Worm (Caenorhabditis elegans) whole organism, early embryonic: ENCODE data around the gene vps-60.

ENCODE experiments used
- B0310.2 ChIP-seq: sonication (generic microtip); optimal IDR thresholded peaks from 2 replicates; lab custom pipeline; 2016; ENCODE audit warnings: mild to moderate bottlenecking, missing genetic modification characterization, missing compliant biosample characterization
- F13C5.2 ChIP-seq: sonication (generic microtip); optimal IDR thresholded peaks from 2 replicates; lab custom pipeline; 2017; ENCODE audit warnings: mild to moderate bottlenecking, missing genetic modification characterization, inconsistent platforms, missing compliant biosample characterization
- aly-1 ChIP-seq: sonication (generic microtip); optimal IDR thresholded peaks from 2 replicates; lab custom pipeline; 2016; ENCODE audit warnings: missing genetic modification characterization, missing compliant biosample characterization
- ama-1 ChIP-seq: fragments of 150-350 bp; optimal IDR thresholded peaks from 2 replicates; lab custom pipeline; 2014
- ceh-13 ChIP-seq: fragments of 200-800 bp; sonication (Bioruptor generic); optimal IDR thresholded peaks from 2 replicates; lab custom pipeline; 2018; ENCODE audit warnings: mild to moderate bottlenecking, missing genetic modification characterization, missing compliant biosample characterization
- ceh-36 ChIP-seq: sonication (generic microtip); optimal IDR thresholded peaks from 2 replicates; lab custom pipeline; 2016; ENCODE audit warnings: missing genetic modification characterization, inconsistent platforms, missing compliant biosample characterization
- ets-7 ChIP-seq: sonication (generic microtip); optimal IDR thresholded peaks from 2 replicates; lab custom pipeline; 2016; ENCODE audit warnings: missing genotype, missing genetic modification characterization, missing compliant biosample characterization
- flt-1 ChIP-seq: fragments of 200-800 bp; sonication (Bioruptor generic); IDR thresholded peaks from 2 replicates; pipeline ENCODE4 v1.3.6; 2022; ENCODE audit warnings: missing genetic modification characterization, missing compliant biosample characterization
- hmbx-1 ChIP-seq: sonication (generic microtip); optimal IDR thresholded peaks from 2 replicates; lab custom pipeline; 2016; ENCODE audit warnings: mild to moderate bottlenecking, missing genetic modification characterization, missing compliant biosample characterization
- hmg-4 ChIP-seq: fragments of 200-800 bp; sonication (Bioruptor generic); optimal IDR thresholded peaks from 2 replicates; lab custom pipeline; 2018; ENCODE audit warnings: mild to moderate bottlenecking, missing genetic modification characterization, missing compliant biosample characterization
- hnd-1 ChIP-seq: sonication (generic microtip); optimal IDR thresholded peaks from 2 replicates; lab custom pipeline; 2016; ENCODE audit warnings: missing genetic modification characterization, missing compliant biosample characterization
- pes-1 ChIP-seq: fragments of 200-800 bp; sonication (Bioruptor generic); IDR thresholded peaks from 2 replicates; pipeline ENCODE4 v1.3.6; 2022; ENCODE audit warnings: missing genetic modification reagents, missing genetic modification characterization, missing compliant biosample characterization
- scrt-1 ChIP-seq: fragments of 200-800 bp; sonication (Bioruptor generic); IDR thresholded peaks from 2 replicates; pipeline ENCODE4 v1.3.6; 2022; ENCODE audit warnings: missing genetic modification characterization, missing compliant biosample characterization
- sea-1 ChIP-seq: fragments of 200-800 bp; sonication (Bioruptor generic); conservative IDR thresholded peaks from 2 replicates; pipeline ENCODE4 v1.3.6; 2022; ENCODE audit warnings: missing genetic modification characterization, missing compliant biosample characterization
- tbx-11 ChIP-seq: fragments of 200-800 bp; sonication (Bioruptor generic); IDR thresholded peaks from 2 replicates; pipeline ENCODE4 v1.3.6; 2022; ENCODE audit warnings: missing genetic modification characterization, missing compliant biosample characterization
- tbx-37 ChIP-seq: fragments of 200-800 bp; sonication (Bioruptor generic); conservative IDR thresholded peaks from 2 replicates; pipeline ENCODE4 v1.3.6; 2022; ENCODE audit warnings: missing genetic modification reagents, missing genetic modification characterization, missing compliant biosample characterization
- tra-4 ChIP-seq: sonication (generic microtip); optimal IDR thresholded peaks from 2 replicates; lab custom pipeline; 2017; ENCODE audit warnings: missing genetic modification characterization, missing compliant biosample characterization

vps-60 gene

DNA sequence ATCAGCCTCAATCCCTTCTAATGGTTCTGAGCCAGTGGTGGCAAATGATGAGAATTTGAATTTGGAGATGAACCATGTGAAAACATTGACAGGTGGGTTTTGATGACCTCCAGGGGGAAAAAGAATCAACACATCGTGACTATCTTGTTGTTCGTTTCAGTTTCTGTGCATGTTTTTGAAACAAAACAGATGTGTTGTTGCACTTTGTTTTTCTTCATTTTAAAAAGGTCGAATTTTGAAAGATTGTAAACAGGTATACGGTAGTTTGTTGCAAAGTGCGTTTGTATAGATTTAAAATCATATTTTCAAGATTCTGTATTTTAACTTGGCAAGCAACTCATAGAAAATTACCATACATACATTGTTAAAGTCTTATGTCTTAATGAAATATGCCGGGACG lies 44.4 kb upstream of the vps-60 start:
- TF ChIP-seq ets-7 (tag; lab: Kevin White, UChicago) (no peak), ama-1 (lab: Kevin White, UChicago) (no peak), hmbx-1 (no peak), tbx-37 (GFP tag; lab: Robert Waterston, UW) (no peak), ceh-36 (tag; lab: Kevin White, UChicago) (no peak), hmg-4 (GFP tag; lab: Kevin White, UChicago) (no peak), hnd-1 (tag; lab: Kevin White, UChicago) (no peak), scrt-1 (GFP tag; lab: Robert Waterston, UW) (no peak), B0310.2 (tag; lab: Kevin White, UChicago) (no peak), tra-4 (no peak)

DNA sequence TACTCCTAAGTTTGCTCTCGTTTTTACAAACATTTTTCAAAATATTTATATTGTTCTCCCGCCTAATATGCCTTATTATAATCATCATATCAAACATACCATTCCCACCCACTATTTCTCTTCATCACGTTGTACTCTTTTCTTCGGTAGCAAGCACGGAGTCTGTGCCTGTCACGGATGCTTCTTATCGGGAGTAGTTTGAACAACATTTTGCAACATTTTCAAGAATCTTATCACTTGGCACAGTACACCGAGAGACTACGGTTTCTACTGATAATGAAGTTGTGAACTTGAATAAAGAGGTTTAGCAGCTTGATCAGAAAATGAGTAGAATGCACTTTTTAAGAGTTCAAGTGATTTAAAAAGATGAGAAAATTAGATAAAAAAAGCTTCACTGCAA lies 42.3 kb upstream of the vps-60 start:
- TF ChIP-seq tbx-11 (GFP tag; lab: Robert Waterston, UW) (no peak), ets-7 (tag; lab: Kevin White, UChicago) (no peak)

- TF ChIP-seq aly-1 (no peak), ama-1 (lab: Kevin White, UChicago) (no peak)
Observed at ce11 chrV:8643093-8643492, 37.2 kb upstream of the vps-60 start, which contains the start of gene asp-13. Gene asp-13, minus strand, starts transcription at chrV:8643193.

- TF ChIP-seq aly-1 (no peak), F13C5.2 (tag; lab: Kevin White, UChicago) (no peak), ama-1 (lab: Kevin White, UChicago) (no peak), pes-1 (GFP tag; lab: Robert Waterston, UW) (no peak), ets-7 (tag; lab: Kevin White, UChicago) (no peak)
Observed at ce11 chrV:8641266-8641665, 35.3 kb upstream of the vps-60 start, which contains the start of gene F28A12.3. Gene F28A12.3, minus strand, starts transcription at chrV:8641366.

DNA sequence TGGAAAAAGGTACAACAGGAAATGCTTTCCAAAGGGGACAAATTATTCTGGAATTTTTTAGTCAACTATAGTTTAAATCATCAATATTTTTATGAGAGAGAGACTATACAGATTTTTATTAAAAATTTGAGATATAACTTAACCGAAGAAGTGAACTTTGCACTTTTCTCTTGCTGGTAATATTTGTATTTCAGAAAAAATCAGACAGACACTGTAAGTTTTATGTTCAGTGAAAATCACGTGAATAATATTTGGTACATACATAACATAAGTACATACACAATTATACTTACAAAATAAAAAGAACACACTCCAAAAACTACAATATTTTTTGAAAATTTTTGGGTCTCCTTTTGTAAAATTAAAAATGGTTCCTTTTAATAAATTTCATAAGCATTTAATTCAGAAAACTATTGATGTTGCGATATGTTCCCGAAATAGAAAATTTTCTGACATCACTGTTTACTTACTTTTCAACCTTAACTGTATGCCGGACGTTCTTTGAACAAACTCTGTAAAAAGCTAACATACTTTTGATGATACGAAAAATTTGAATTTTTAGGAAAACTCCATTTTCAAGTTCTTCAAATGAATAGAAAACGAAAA lies 31.8 kb upstream of the vps-60 start, which contains the start of the genes F28A12.10 and acd-4:
Gene F28A12.10 (minus strand): TSS at position 101 of the 606 bp plus-strand sequence.
Gene acd-4 (plus strand): TSS at position 556 of the 606 bp plus-strand sequence.
- no peak for TF ChIP-seq F13C5.2 (tag; lab: Kevin White, UChicago)
- TF ChIP-seq aly-1, result no peak
- no peak for TF ChIP-seq flt-1 (GFP tag; lab: Robert Waterston, UW)
- TF ChIP-seq ceh-36 (tag; lab: Kevin White, UChicago), result no peak
- TF ChIP-seq ama-1 (lab: Kevin White, UChicago), result no peak
- TF ChIP-seq tra-4, result no peak
- TF ChIP-seq ceh-13 (GFP tag; lab: Kevin White, UChicago), result no peak

DNA sequence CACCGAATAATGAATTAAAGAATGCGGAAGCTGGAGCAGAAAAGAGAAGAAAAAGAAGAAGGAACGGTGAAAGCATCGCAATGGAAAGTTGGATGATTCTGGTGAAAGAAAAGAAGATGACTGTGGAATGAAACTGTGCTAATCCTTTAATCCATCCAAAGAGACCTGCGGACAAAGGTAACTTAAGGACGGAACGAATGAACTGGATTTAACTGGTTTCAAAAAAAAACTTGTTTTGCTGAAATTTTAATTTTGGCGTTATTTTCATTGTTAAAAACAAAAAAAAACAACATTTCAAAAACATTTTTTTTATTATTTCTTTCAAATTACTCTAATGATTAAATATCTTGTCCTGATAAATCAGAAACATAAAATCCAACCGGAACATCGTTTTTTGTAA lies 31.0 kb upstream of the vps-60 start, which contains the start of gene grl-12:
Gene grl-12 (minus strand): TSS at position 101 of the 400 bp plus-strand sequence.
- no peak for TF ChIP-seq hmg-4 (GFP tag; lab: Kevin White, UChicago)
- no peak for TF ChIP-seq ceh-36 (tag; lab: Kevin White, UChicago)
- TF ChIP-seq ceh-13 (GFP tag; lab: Kevin White, UChicago), result no peak
- TF ChIP-seq flt-1 (GFP tag; lab: Robert Waterston, UW), result no peak
- no peak for TF ChIP-seq hnd-1 (tag; lab: Kevin White, UChicago)

DNA sequence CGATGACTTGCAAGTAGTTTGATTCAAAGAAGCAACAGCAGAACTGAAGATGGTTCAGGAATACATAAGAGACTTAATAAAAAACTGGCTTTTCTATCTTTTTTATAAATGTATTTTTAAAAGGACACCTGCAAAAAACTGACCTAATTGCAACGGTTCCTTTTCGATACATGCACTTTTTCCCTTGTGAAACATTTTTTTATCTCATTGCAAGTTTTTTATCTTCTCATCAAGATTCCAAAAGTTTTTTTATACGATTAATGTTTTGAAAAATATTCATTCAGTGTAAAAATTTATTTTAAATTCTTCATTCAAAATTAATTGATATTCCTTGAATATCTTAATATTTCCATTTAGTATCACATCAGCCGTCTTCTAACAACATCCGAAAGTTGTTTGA lies 29.6 kb upstream of the vps-60 start, which contains the start of gene oac-29:
Gene oac-29 (minus strand): TSS at position 101 of the 400 bp plus-strand sequence.
- TF ChIP-seq aly-1 (no peak), ceh-13 (GFP tag; lab: Kevin White, UChicago) (no peak), ets-7 (tag; lab: Kevin White, UChicago) (no peak), tra-4 (no peak), hmbx-1 (no peak), hmg-4 (GFP tag; lab: Kevin White, UChicago) (no peak), scrt-1 (GFP tag; lab: Robert Waterston, UW) (no peak), pes-1 (GFP tag; lab: Robert Waterston, UW) (no peak), tbx-37 (GFP tag; lab: Robert Waterston, UW) (no peak)

- TF ChIP-seq hmg-4 (GFP tag; lab: Kevin White, UChicago) (no peak), aly-1 (no peak), flt-1 (GFP tag; lab: Robert Waterston, UW) (no peak), scrt-1 (GFP tag; lab: Robert Waterston, UW) (no peak), tra-4 (no peak), sea-1 (GFP tag; lab: Robert Waterston, UW) (no peak), hmbx-1 (no peak), tbx-11 (GFP tag; lab: Robert Waterston, UW) (no peak), F13C5.2 (tag; lab: Kevin White, UChicago) (no peak), ceh-36 (tag; lab: Kevin White, UChicago) (no peak), tbx-37 (GFP tag; lab: Robert Waterston, UW) (no peak), B0310.2 (tag; lab: Kevin White, UChicago) (no peak)
Observed at ce11 chrV:8632788-8633187, 26.9 kb upstream of the vps-60 start.

DNA sequence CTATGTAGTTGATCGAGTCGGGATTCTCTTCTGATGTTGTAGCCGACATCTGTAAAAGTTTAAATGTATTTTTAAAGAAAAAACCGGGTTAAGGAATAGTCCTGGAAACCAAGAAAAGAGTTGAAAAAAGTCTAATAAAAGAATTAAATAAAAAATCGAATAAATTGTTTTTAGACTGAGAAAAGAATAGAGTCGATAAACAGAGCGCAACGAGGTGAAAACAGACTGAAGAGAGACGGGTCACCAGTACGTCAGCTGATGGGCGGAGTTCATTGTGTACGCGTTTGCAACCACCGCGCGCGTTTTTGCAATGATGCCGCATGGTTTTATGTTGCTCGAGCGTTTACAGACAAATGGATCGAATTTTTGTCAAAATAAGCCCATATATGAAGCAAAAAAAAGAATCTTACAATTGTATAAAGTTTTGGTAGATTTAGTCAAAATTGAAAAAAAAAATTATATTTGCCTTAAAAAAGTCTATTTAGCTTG lies 25.4 kb upstream of the vps-60 start, which contains the start of gene atg-18:
Gene atg-18 (minus strand): TSS at position 51 of the 489 bp plus-strand sequence.
- TF ChIP-seq B0310.2 (tag; lab: Kevin White, UChicago) (no peak), sea-1 (GFP tag; lab: Robert Waterston, UW) (peak; percentile 73), ama-1 (lab: Kevin White, UChicago) (no peak), aly-1 (peak; percentile 43), F13C5.2 (tag; lab: Kevin White, UChicago) (peak; percentile 77), pes-1 (GFP tag; lab: Robert Waterston, UW) (peak; percentile 67), scrt-1 (GFP tag; lab: Robert Waterston, UW) (peak; percentile 65; the same call in 1 of the 2 replicates), ets-7 (tag; lab: Kevin White, UChicago) (peak; percentile 33), tra-4 (no peak), flt-1 (GFP tag; lab: Robert Waterston, UW) (no peak; the same call in 1 of the 2 replicates), tbx-11 (GFP tag; lab: Robert Waterston, UW) (peak; percentile 71; the same call in 1 of the 2 replicates), ceh-36 (tag; lab: Kevin White, UChicago) (peak; percentile 23), tbx-37 (GFP tag; lab: Robert Waterston, UW) (peak; percentile 20; the same call in 1 of the 2 replicates), hnd-1 (tag; lab: Kevin White, UChicago) (peak; percentile 28)
